Fruit fly (Drosophila melanogaster) whole organism, embryonic: Measurements from ENCODE around the gene CG45544.
A peak's percentile ranks its signal among the peaks of the same experiment; 100 is the strongest.

Experiments used
- Awh ChIP-seq: fragments of 200-800 bp; sonication (Bioruptor generic); IDR thresholded peaks from 2 replicates; pipeline ENCODE4, ENCODE4 v1.3.6; 2022; ENCODE audit warnings: missing biosample characterization, missing genetic modification characterization
- B-H2 ChIP-seq: fragments of 200-800 bp; sonication (Bioruptor generic); optimal IDR thresholded peaks from 2 replicates; lab custom pipeline; 2018; ENCODE audit warnings: missing biosample characterization, mild to moderate bottlenecking, missing genetic modification characterization
- CG1024 ChIP-seq: fragments of 200-800 bp; sonication (Bioruptor generic); IDR thresholded peaks from 2 replicates; pipeline ENCODE4 v1.3.6; 2022; ENCODE audit warnings: missing biosample characterization, missing genetic modification characterization
- CG10274 ChIP-seq: fragments of 200-800 bp; sonication (Bioruptor generic); optimal IDR thresholded peaks from 3 replicates; lab custom pipeline; 2017; ENCODE audit warnings: missing biosample characterization, mild to moderate bottlenecking, missing genetic modification characterization
- CG10565 ChIP-seq: fragments of 200-800 bp; sonication (Bioruptor generic); optimal IDR thresholded peaks from 3 replicates; lab custom pipeline; 2016; ENCODE audit warnings: missing biosample characterization, mild to moderate bottlenecking, missing genetic modification characterization
- CG12769 ChIP-seq: fragments of 200-800 bp; sonication (Bioruptor generic); optimal IDR thresholded peaks from 2 replicates; lab custom pipeline; 2019; ENCODE audit warnings: missing biosample characterization, mild to moderate bottlenecking, missing genetic modification characterization, moderate library complexity
- CG18262 ChIP-seq: fragments of 200-800 bp; optimal IDR thresholded peaks from 3 replicates; lab custom pipeline; 2019; ENCODE audit warnings: missing biosample characterization, mild to moderate bottlenecking, missing genetic modification characterization, moderate library complexity
- CG2712 ChIP-seq: fragments of 200-800 bp; optimal IDR thresholded peaks from 3 replicates; lab custom pipeline; 2019; ENCODE audit warnings: missing biosample characterization, mild to moderate bottlenecking, missing genetic modification characterization, moderate library complexity
- CG3281 ChIP-seq: fragments of 200-800 bp; sonication (Bioruptor generic); optimal IDR thresholded peaks from 3 replicates; lab custom pipeline; 2017; ENCODE audit warnings: missing biosample characterization, mild to moderate bottlenecking, missing genetic modification characterization
- CG3407 ChIP-seq: fragments of 200-800 bp; sonication (Bioruptor generic); optimal IDR thresholded peaks from 2 replicates; lab custom pipeline; 2018; ENCODE audit warnings: missing biosample characterization, mild to moderate bottlenecking, missing genetic modification characterization
- CG6175 ChIP-seq: fragments of 200-800 bp; sonication (Bioruptor generic); IDR thresholded peaks from 3 replicates; pipeline ENCODE4 v1.3.6; 2022; ENCODE audit warnings: missing biosample characterization, missing genetic modification characterization
- CG6765 ChIP-seq: fragments of 200-800 bp; sonication (Bioruptor generic); optimal IDR thresholded peaks from 3 replicates; lab custom pipeline; 2017; ENCODE audit warnings: missing biosample characterization, mild to moderate bottlenecking, missing genetic modification characterization
- CG8765 ChIP-seq: fragments of 200-800 bp; sonication (Bioruptor generic); IDR thresholded peaks from 2 replicates; pipeline ENCODE4 v1.3.6; 2022; ENCODE audit warnings: missing biosample characterization, missing genetic modification characterization
- CG9437 ChIP-seq: fragments of 200-800 bp; sonication (Bioruptor generic); optimal IDR thresholded peaks from 2 replicates; lab custom pipeline; 2018; ENCODE audit warnings: missing biosample characterization, mild to moderate bottlenecking, missing genetic modification characterization
- CG9727 ChIP-seq: fragments of 200-800 bp; sonication (Bioruptor generic); optimal IDR thresholded peaks from 3 replicates; lab custom pipeline; 2017; ENCODE audit warnings: missing biosample characterization, mild to moderate bottlenecking, missing genetic modification characterization
- CHES-1-like ChIP-seq: fragments of 200-800 bp; sonication (Bioruptor generic); optimal IDR thresholded peaks from 2 replicates; lab custom pipeline; 2016; ENCODE audit warnings: missing biosample characterization, missing genetic modification characterization
- Dbx ChIP-seq: fragments of 200-800 bp; sonication (Bioruptor generic); IDR thresholded peaks from 3 replicates; pipeline ENCODE4 v1.3.6; 2022; ENCODE audit warnings: missing biosample characterization, missing genetic modification characterization
- Dek ChIP-seq: fragments of 200-800 bp; sonication (Bioruptor generic); optimal IDR thresholded peaks from 3 replicates; lab custom pipeline; 2019; ENCODE audit warnings: missing biosample characterization, mild to moderate bottlenecking, missing genetic modification characterization, moderate library complexity
- Drgx ChIP-seq: fragments of 200-800 bp; sonication (Bioruptor generic); IDR thresholded peaks from 2 replicates; pipeline ENCODE4 v1.3.6; 2022; ENCODE audit warnings: missing biosample characterization, missing genetic modification characterization
- Mes4 ChIP-seq: fragments of 200-800 bp; sonication (Bioruptor generic); optimal IDR thresholded peaks from 2 replicates; lab custom pipeline; 2016; ENCODE audit warnings: missing biosample characterization, missing genetic modification characterization
- Neu2 ChIP-seq: fragments of 200-800 bp; sonication (Bioruptor generic); optimal IDR thresholded peaks from 3 replicates; lab custom pipeline; 2016; ENCODE audit warnings: missing biosample characterization, missing genetic modification characterization, borderline replicate concordance
- Sox100B ChIP-seq: fragments of 200-800 bp; sonication (Bioruptor generic); optimal IDR thresholded peaks from 3 replicates; lab custom pipeline; 2018; ENCODE audit warnings: missing biosample characterization, mild to moderate bottlenecking, missing genetic modification characterization
- YL-1 ChIP-seq: fragments of 200-800 bp; sonication (Bioruptor generic); optimal IDR thresholded peaks from 3 replicates; lab custom pipeline; 2017; ENCODE audit warnings: missing biosample characterization, mild to moderate bottlenecking, missing genetic modification characterization
- abd-A ChIP-seq: fragments of 200-800 bp; sonication (Bioruptor generic); optimal IDR thresholded peaks from 3 replicates; lab custom pipeline; 2019; ENCODE audit warnings: missing biosample characterization, mild to moderate bottlenecking, missing genetic modification characterization, moderate library complexity
- ato ChIP-seq: fragments of 200-800 bp; sonication (Bioruptor generic); IDR thresholded peaks from 2 replicates; pipeline ENCODE4 v1.3.6; 2022; ENCODE audit warnings: missing biosample characterization, missing genetic modification characterization; ENCODE audit not compliant: partially characterized antibody
- bab2 ChIP-seq: fragments of 200-800 bp; sonication (Bioruptor generic); optimal IDR thresholded peaks from 2 replicates; lab custom pipeline; 2016; ENCODE audit warnings: missing biosample characterization, missing genetic modification characterization
- bcd ChIP-seq: fragments of 200-800 bp; sonication (Bioruptor generic); optimal IDR thresholded peaks from 2 replicates; lab custom pipeline; 2017; ENCODE audit warnings: missing biosample characterization, mild to moderate bottlenecking, missing genetic modification characterization
- caup ChIP-seq: fragments of 200-800 bp; sonication (Bioruptor generic); optimal IDR thresholded peaks from 3 replicates; lab custom pipeline; 2017; ENCODE audit warnings: missing biosample characterization, mild to moderate bottlenecking, missing genetic modification characterization, moderate library complexity; ENCODE audit not compliant: severe bottlenecking
- dan ChIP-seq: fragments of 200-800 bp; sonication (Bioruptor generic); IDR thresholded peaks from 2 replicates; pipeline ENCODE4 v1.3.6; 2022; ENCODE audit warnings: missing biosample characterization, missing genetic modification characterization
- danr ChIP-seq: fragments of 200-800 bp; sonication (Bioruptor generic); IDR thresholded peaks from 2 replicates; pipeline ENCODE4 v1.3.6; 2022; ENCODE audit warnings: missing biosample characterization, missing genetic modification characterization
- dm ChIP-seq: fragments of 200-800 bp; sonication (Bioruptor generic); optimal IDR thresholded peaks from 3 replicates; lab custom pipeline; 2016; ENCODE audit warnings: missing biosample characterization, missing genetic modification characterization
- esg ChIP-seq: fragments of 200-800 bp; sonication (Bioruptor generic); conservative IDR thresholded peaks from 2 replicates; pipeline ENCODE4 v1.3.6; 2022; ENCODE audit warnings: missing biosample characterization, missing genetic modification characterization
- ewg ChIP-seq: fragments of 200-800 bp; sonication (Bioruptor generic); optimal IDR thresholded peaks from 3 replicates; lab custom pipeline; 2017; ENCODE audit warnings: mild to moderate bottlenecking, missing biosample characterization, missing genetic modification reagents, missing genetic modification characterization
- gce ChIP-seq: fragments of 200-800 bp; sonication (Bioruptor generic); IDR thresholded peaks from 3 replicates; pipeline ENCODE4 v1.3.6; 2022; ENCODE audit warnings: missing biosample characterization, missing genetic modification characterization
- hth ChIP-seq: fragments of >200 bp; optimal IDR thresholded peaks from 2 replicates; lab custom pipeline; 2017; ENCODE audit warnings: inconsistent platforms
- kni ChIP-seq: fragments of 200-800 bp; sonication (Bioruptor generic); optimal IDR thresholded peaks from 3 replicates; lab custom pipeline; 2017; ENCODE audit warnings: mild to moderate bottlenecking, missing biosample characterization, missing genetic modification reagents, missing genetic modification characterization
- knrl ChIP-seq: fragments of 200-800 bp; sonication (Bioruptor generic); IDR thresholded peaks from 3 replicates; pipeline ENCODE4 v1.3.6; 2022; ENCODE audit warnings: missing biosample characterization, missing genetic modification characterization; ENCODE audit not compliant: partially characterized antibody
- lmd ChIP-seq: fragments of 200-800 bp; sonication (Bioruptor generic); IDR thresholded peaks from 2 replicates; pipeline ENCODE4 v1.3.6; 2022; ENCODE audit warnings: missing biosample characterization, missing genetic modification characterization
- lov ChIP-seq, 2 experiments: fragments of 200-800 bp in 1 of 2; fragments of >200 bp in 1 of 2; sonication (Bioruptor generic) in 1 of 2; IDR thresholded peaks in 1 of 2; optimal IDR thresholded peaks in 1 of 2; 2 replicates in 1 of 2; 3 replicates in 1 of 2; pipeline versions ENCODE4 v1.3.6 to Lab custom; 2017 to 2022; ENCODE audit warnings: missing biosample characterization in 1 of 2, missing genetic modification characterization in 1 of 2
- mld ChIP-seq: fragments of 200-800 bp; sonication (Bioruptor generic); IDR thresholded peaks from 3 replicates; pipeline ENCODE4 v1.3.6; 2022; ENCODE audit warnings: missing biosample characterization, missing genetic modification characterization; ENCODE audit not compliant: partially characterized antibody
- nmo ChIP-seq: fragments of 200-800 bp; sonication (Bioruptor generic); optimal IDR thresholded peaks from 2 replicates; lab custom pipeline; 2018; ENCODE audit warnings: missing biosample characterization, mild to moderate bottlenecking, missing genetic modification characterization, moderate library complexity
- pb ChIP-seq: fragments of 200-800 bp; sonication (Bioruptor generic); optimal IDR thresholded peaks from 3 replicates; lab custom pipeline; 2016; ENCODE audit warnings: missing biosample characterization, missing genetic modification characterization
- pfk ChIP-seq: fragments of 200-800 bp; sonication (Bioruptor generic); optimal IDR thresholded peaks from 2 replicates; lab custom pipeline; 2018; ENCODE audit warnings: missing biosample characterization, mild to moderate bottlenecking, missing genetic modification characterization, moderate library complexity
- pho ChIP-seq: fragments of 200-800 bp; sonication (Bioruptor generic); optimal IDR thresholded peaks from 2 replicates; lab custom pipeline; 2016; ENCODE audit warnings: missing biosample characterization, missing genetic modification characterization
- stwl ChIP-seq: fragments of 200-800 bp; sonication (Bioruptor generic); optimal IDR thresholded peaks from 3 replicates; lab custom pipeline; 2018; ENCODE audit warnings: missing biosample characterization, mild to moderate bottlenecking, missing genetic modification characterization, moderate library complexity
- tin ChIP-seq: fragments of 200-800 bp; sonication (Bioruptor generic); optimal IDR thresholded peaks from 3 replicates; lab custom pipeline; 2016; ENCODE audit warnings: missing biosample characterization, missing genetic modification characterization
- usp ChIP-seq: fragments of >200 bp; optimal IDR thresholded peaks from 2 replicates; lab custom pipeline; 2017; ENCODE audit warnings: missing biosample characterization, missing genetic modification characterization
- vfl ChIP-seq: fragments of 200-800 bp; sonication (Bioruptor generic); optimal IDR thresholded peaks from 2 replicates; lab custom pipeline; 2016; ENCODE audit warnings: missing biosample characterization, missing genetic modification characterization
- z ChIP-seq: fragments of 200-800 bp; sonication (Bioruptor generic); IDR thresholded peaks from 3 replicates; pipeline ENCODE4 v1.3.6; 2022; ENCODE audit warnings: missing biosample characterization, missing genetic modification characterization

Gene CG45544

DNA sequence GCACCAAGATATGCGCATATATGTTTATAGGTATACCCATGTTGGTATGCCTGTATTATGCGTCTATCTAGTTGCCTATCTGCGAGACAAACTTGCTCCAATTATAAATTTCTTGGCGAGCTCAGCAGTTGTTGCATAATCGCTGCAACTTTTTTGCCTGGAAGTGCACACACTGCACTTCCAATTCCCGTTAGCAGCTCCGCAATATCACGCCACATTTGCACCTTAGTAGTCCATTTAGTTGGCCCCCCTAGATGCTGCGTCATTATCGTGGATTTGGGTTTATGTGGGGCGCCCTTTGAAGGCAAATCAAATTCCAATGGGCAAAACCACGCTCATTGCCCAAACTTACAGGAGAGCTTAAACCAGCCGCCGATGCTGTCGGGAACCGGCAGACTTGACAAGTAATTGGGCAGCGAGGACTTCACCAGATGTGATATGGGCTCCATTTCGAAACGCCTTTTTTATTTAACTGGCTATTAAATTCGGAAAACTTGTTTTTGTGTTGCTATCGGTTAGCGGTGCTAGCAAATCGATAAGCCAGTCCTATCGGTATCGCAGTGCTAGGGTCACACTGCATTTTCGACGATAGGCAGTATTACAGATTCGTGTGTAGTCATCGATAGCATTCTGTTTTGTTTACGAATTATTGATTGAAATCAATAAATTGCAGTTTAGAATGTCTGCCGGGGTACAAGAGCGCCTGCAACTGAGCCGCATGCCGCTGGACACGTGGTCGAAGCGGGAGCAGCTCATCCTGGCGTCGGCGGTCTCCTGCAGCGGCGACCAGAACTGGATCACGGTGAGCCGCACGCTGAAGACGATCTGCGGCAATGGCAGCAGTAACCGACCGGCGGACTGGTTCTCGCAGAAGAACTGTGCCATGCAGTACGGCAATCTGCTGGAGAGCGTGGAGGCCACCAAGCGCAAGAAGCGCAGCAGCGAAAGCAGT is 33.1 kb upstream of the CG45544 start, which contains the start of the genes Cisd2 and Brd8 (continued):
- TF ChIP-seq ewg (no peak), YL-1 (GFP tag; lab: Kevin White, UChicago) (peak; percentile 79), Neu2 (no peak), Mes4 (peak; percentile 8), CG3281 (no peak), pfk (no peak), CG10274 (GFP tag; lab: Kevin White, UChicago) (no peak), gce (no peak), Dek (no peak), bcd (no peak), pho (GFP tag; lab: Kevin White, UChicago) (no peak), esg (GFP tag; lab: Robert Waterston, UW) (no peak), knrl (GFP tag; lab: Robert Waterston, UW) (peak; percentile 88), CG18262 (tag; lab: Kevin White, UChicago) (no peak), Drgx (GFP tag; lab: Robert Waterston, UW) (no peak), vfl (GFP tag; lab: Kevin White, UChicago) (no peak), mld (GFP tag; lab: Robert Waterston, UW) (peak; percentile 94), CG9437 (GFP tag; lab: Kevin White, UChicago) (no peak), B-H2 (no peak), tin (GFP tag; lab: Kevin White, UChicago) (no peak), lov (optimal IDR thresholded peaks at IDR 0.05; lab: Kevin White, UChicago) (no peak), lov (GFP tag; IDR thresholded peaks at IDR 0.05; lab: Robert Waterston, UW) (no peak), lmd (GFP tag; lab: Robert Waterston, UW) (no peak), nmo (GFP tag; lab: Kevin White, UChicago) (peak; percentile 43), dm (GFP tag; lab: Kevin White, UChicago) (no peak), usp (GFP tag; lab: Kevin White, UChicago) (no peak), CG8765 (no peak), CHES-1-like (GFP tag; lab: Kevin White, UChicago) (peak; percentile 63), Awh (GFP tag; lab: Robert Waterston, UW) (no peak), pb (GFP tag; lab: Kevin White, UChicago) (no peak), stwl (tag; lab: Kevin White, UChicago) (peak; percentile 90), CG10565 (GFP tag; lab: Kevin White, UChicago) (no peak), bab2 (no peak), ato (GFP tag; lab: Robert Waterston, UW) (peak; percentile 96), CG3407 (GFP tag; lab: Kevin White, UChicago) (no peak), CG1024 (GFP tag; lab: Robert Waterston, UW) (no peak), dan (GFP tag; lab: Robert Waterston, UW) (no peak), CG6765 (no peak), CG9727 (no peak), Dbx (no peak), CG6175 (GFP tag; lab: Robert Waterston, UW) (no peak), abd-A (no peak), kni (GFP tag; lab: Kevin White, UChicago) (no peak), CG12769 (tag; lab: Kevin White, UChicago) (no peak), Sox100B (GFP tag; lab: Kevin White, UChicago) (no peak), caup (GFP tag; lab: Kevin White, UChicago) (no peak), z (GFP tag; lab: Robert Waterston, UW) (no peak), danr (GFP tag; lab: Robert Waterston, UW) (no peak), CG2712 (tag; lab: Kevin White, UChicago) (peak; percentile 29), hth (lab: Kevin White, UChicago) (no peak)
